Fruit fly (Drosophila melanogaster): Measurements from ENCODE around the gene CG33796.

DNA sequence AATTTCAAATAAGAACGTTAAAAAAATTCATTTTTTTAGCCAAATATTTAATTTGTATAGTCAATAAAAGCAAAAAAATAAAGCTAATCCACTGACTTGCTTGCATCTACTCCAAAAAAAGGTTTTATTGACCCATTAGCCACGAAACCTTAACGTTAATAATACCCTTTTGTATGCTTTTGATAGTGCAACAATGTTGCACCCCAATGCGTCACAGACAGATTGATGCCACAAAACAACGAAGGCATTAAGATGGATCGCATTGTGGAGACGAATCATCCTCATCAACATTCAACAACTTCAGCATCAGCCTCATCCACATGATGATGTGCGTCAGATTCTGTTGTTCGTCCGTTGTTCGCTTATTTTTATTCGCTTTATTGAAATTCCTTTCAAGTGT lies 45.5 kb upstream of the CG33796 start:
- TF ChIP-seq Mio (GFP tag; optimal IDR thresholded peaks at IDR 0.05) (no peak), ey (GFP tag; optimal IDR thresholded peaks at IDR 0.05) (no peak), GATAd (GFP tag; optimal IDR thresholded peaks at IDR 0.05) (no peak), CrebA (GFP tag; optimal IDR thresholded peaks at IDR 0.05; ENCODE audit: borderline replicate concordance) (no peak), Hr78 (GFP tag; optimal IDR thresholded peaks at IDR 0.05) (no peak), dl (GFP tag; optimal IDR thresholded peaks at IDR 0.05; ENCODE audit: insufficient read depth in 1 of 2, partially characterized antibody in 2 of 2) (no peak), h (GFP tag; optimal IDR thresholded peaks at IDR 0.05) (no peak), Sp1 (GFP tag; optimal IDR thresholded peaks at IDR 0.05) (no peak), Abd-B (GFP tag; optimal IDR thresholded peaks at IDR 0.05) (no peak), usp (GFP tag; optimal IDR thresholded peaks at IDR 0.05) (no peak), dmrt93B (GFP tag; optimal IDR thresholded peaks at IDR 0.05) (no peak), br (GFP tag; optimal IDR thresholded peaks at IDR 0.05) (no peak)
